Fruit fly (Drosophila melanogaster) whole organism, prepupa: ENCODE results near the gene Vha36-3.

ENCODE experiments used
- Blimp-1 ChIP-seq: fragments of 200-800 bp; sonication (Bioruptor generic); optimal IDR thresholded peaks from 3 replicates; lab custom pipeline; 2017; ENCODE audit warnings: missing biosample characterization, missing genetic modification characterization, mild to moderate bottlenecking, moderate library complexity, missing genetic modification reagents
- CG10631 ChIP-seq: fragments of 200-800 bp; sonication (Bioruptor generic); optimal IDR thresholded peaks from 2 replicates; lab custom pipeline; 2016; ENCODE audit warnings: missing biosample characterization, missing genetic modification characterization
- CG10669 ChIP-seq: fragments of 200-800 bp; sonication (Bioruptor generic); optimal IDR thresholded peaks from 3 replicates; lab custom pipeline; 2018; ENCODE audit warnings: missing biosample characterization, mild to moderate bottlenecking, missing genetic modification characterization, moderate library complexity
- CG11294 ChIP-seq: fragments of 200-800 bp; sonication (Bioruptor generic); IDR thresholded peaks from 2 replicates; pipeline ENCODE4 v1.3.6; 2022; ENCODE audit warnings: missing biosample characterization, missing genetic modification characterization
- CG11762 ChIP-seq: fragments of 200-800 bp; sonication (Bioruptor generic); optimal IDR thresholded peaks from 3 replicates; lab custom pipeline; 2016; ENCODE audit warnings: missing biosample characterization, missing genetic modification characterization; ENCODE audit not compliant: insufficient read depth
- CG11902 ChIP-seq: fragments of 200-800 bp; sonication (Bioruptor generic); optimal IDR thresholded peaks from 3 replicates; lab custom pipeline; 2016; ENCODE audit warnings: missing biosample characterization, missing genetic modification characterization
- CG15336 ChIP-seq: fragments of 200-800 bp; sonication (Bioruptor generic); IDR thresholded peaks from 2 replicates; pipeline ENCODE4 v1.3.6; 2022; ENCODE audit warnings: missing biosample characterization, missing genetic modification characterization
- CG16779 ChIP-seq: fragments of 200-800 bp; sonication (Bioruptor generic); optimal IDR thresholded peaks from 3 replicates; lab custom pipeline; 2017; ENCODE audit warnings: missing biosample characterization, mild to moderate bottlenecking, missing genetic modification characterization
- CG3032 ChIP-seq: fragments of 200-800 bp; optimal IDR thresholded peaks from 2 replicates; lab custom pipeline; 2019; ENCODE audit warnings: missing biosample characterization, mild to moderate bottlenecking, missing genetic modification characterization, moderate library complexity
- CG32006 ChIP-seq: fragments of 200-800 bp; sonication (Bioruptor generic); optimal IDR thresholded peaks from 3 replicates; lab custom pipeline; 2017; ENCODE audit warnings: missing biosample characterization, mild to moderate bottlenecking, missing genetic modification characterization
- CG4318 ChIP-seq: fragments of 200-800 bp; sonication (Bioruptor generic); optimal IDR thresholded peaks from 3 replicates; lab custom pipeline; 2017; ENCODE audit warnings: missing biosample characterization, mild to moderate bottlenecking, missing genetic modification characterization
- CG6163 ChIP-seq: fragments of 200-800 bp; sonication (Bioruptor generic); IDR thresholded peaks from 3 replicates; pipeline ENCODE4 v1.3.6; 2022; ENCODE audit warnings: missing biosample characterization, missing genetic modification characterization
- CG6276 ChIP-seq: fragments of 200-800 bp; sonication (Bioruptor generic); optimal IDR thresholded peaks from 2 replicates; lab custom pipeline; 2017; ENCODE audit warnings: missing biosample characterization, mild to moderate bottlenecking, missing genetic modification characterization
- CG6854 ChIP-seq: fragments of 200-800 bp; sonication (Bioruptor generic); optimal IDR thresholded peaks from 2 replicates; lab custom pipeline; 2017; ENCODE audit warnings: missing biosample characterization, mild to moderate bottlenecking, missing genetic modification characterization
- CG7368 ChIP-seq: fragments of 200-800 bp; sonication (Bioruptor generic); optimal IDR thresholded peaks from 3 replicates; lab custom pipeline; 2016; ENCODE audit warnings: missing biosample characterization, missing genetic modification characterization
- CG8119 ChIP-seq: fragments of 200-800 bp; sonication (Bioruptor generic); IDR thresholded peaks from 3 replicates; pipeline ENCODE4 v1.3.6; 2022; ENCODE audit warnings: missing biosample characterization, missing genetic modification characterization
- CG8632 ChIP-seq: fragments of 200-800 bp; sonication (Bioruptor generic); optimal IDR thresholded peaks from 3 replicates; lab custom pipeline; 2016; ENCODE audit warnings: missing biosample characterization, missing genetic modification characterization
- CG9139 ChIP-seq: fragments of 200-800 bp; sonication (Bioruptor generic); optimal IDR thresholded peaks from 3 replicates; lab custom pipeline; 2017; ENCODE audit warnings: missing biosample characterization, mild to moderate bottlenecking, missing genetic modification characterization
- Eip75B ChIP-seq: fragments of 200-800 bp; sonication (Bioruptor generic); optimal IDR thresholded peaks from 3 replicates; lab custom pipeline; 2016; ENCODE audit warnings: missing biosample characterization, missing genetic modification characterization
- Eip93F ChIP-seq: fragments of 200-800 bp; sonication (Bioruptor generic); optimal IDR thresholded peaks from 2 replicates; lab custom pipeline; 2016; ENCODE audit warnings: missing biosample characterization, mild to moderate bottlenecking, missing genetic modification characterization
- Ets21C ChIP-seq: fragments of 200-800 bp; sonication (Bioruptor generic); optimal IDR thresholded peaks from 3 replicates; lab custom pipeline; 2016; ENCODE audit warnings: missing biosample characterization, missing genetic modification characterization
- Ets96B ChIP-seq: fragments of 200-800 bp; optimal IDR thresholded peaks from 2 replicates; lab custom pipeline; 2019; ENCODE audit warnings: missing biosample characterization, mild to moderate bottlenecking, missing genetic modification characterization, moderate library complexity
- Hr38 ChIP-seq: sonication (Bioruptor generic); optimal IDR thresholded peaks from 2 replicates; lab custom pipeline; 2016; ENCODE audit warnings: missing biosample characterization, missing genetic modification characterization
- Hr4 ChIP-seq: fragments of 200-800 bp; sonication (Bioruptor generic); optimal IDR thresholded peaks from 3 replicates; lab custom pipeline; 2016; ENCODE audit warnings: missing biosample characterization, missing genetic modification characterization
- Lpt ChIP-seq: fragments of 200-800 bp; sonication (Bioruptor generic); optimal IDR thresholded peaks from 3 replicates; lab custom pipeline; 2016; ENCODE audit warnings: missing biosample characterization, missing genetic modification characterization
- Met ChIP-seq: fragments of 200-800 bp; sonication (Bioruptor generic); optimal IDR thresholded peaks from 3 replicates; lab custom pipeline; 2016; ENCODE audit warnings: missing biosample characterization, missing genetic modification characterization
- OdsH ChIP-seq: fragments of 200-800 bp; sonication (Bioruptor generic); optimal IDR thresholded peaks from 3 replicates; lab custom pipeline; 2016; ENCODE audit warnings: missing biosample characterization, missing genetic modification characterization
- Sox102F ChIP-seq: fragments of 200-800 bp; sonication (Bioruptor generic); optimal IDR thresholded peaks from 2 replicates; lab custom pipeline; 2016; ENCODE audit warnings: missing biosample characterization, mild to moderate bottlenecking, missing genetic modification characterization
- Sox14 ChIP-seq: fragments of 200-800 bp; sonication (Bioruptor generic); optimal IDR thresholded peaks from 3 replicates; lab custom pipeline; 2016; ENCODE audit warnings: missing biosample characterization, missing genetic modification characterization
- Sox15 ChIP-seq: fragments of 200-800 bp; sonication (Bioruptor generic); optimal IDR thresholded peaks from 3 replicates; lab custom pipeline; 2016; ENCODE audit warnings: missing biosample characterization, missing genetic modification characterization
- achi ChIP-seq: fragments of 200-800 bp; sonication (Bioruptor generic); optimal IDR thresholded peaks from 3 replicates; lab custom pipeline; 2016; ENCODE audit warnings: missing biosample characterization, missing genetic modification characterization
- cyc ChIP-seq: fragments of 200-800 bp; sonication (Bioruptor generic); optimal IDR thresholded peaks from 3 replicates; lab custom pipeline; 2016; ENCODE audit warnings: missing biosample characterization, missing genetic modification characterization
- dac ChIP-seq: fragments of 200-800 bp; sonication (Bioruptor generic); optimal IDR thresholded peaks from 2 replicates; lab custom pipeline; 2017; ENCODE audit warnings: missing biosample characterization, mild to moderate bottlenecking, missing genetic modification characterization
- dsx ChIP-seq: fragments of 200-800 bp; optimal IDR thresholded peaks from 3 replicates; lab custom pipeline; 2019; ENCODE audit warnings: missing biosample characterization, mild to moderate bottlenecking, missing genetic modification characterization, moderate library complexity; ENCODE audit not compliant: poor library complexity, severe bottlenecking
- eg ChIP-seq: fragments of 200-800 bp; sonication (Bioruptor generic); IDR thresholded peaks from 3 replicates; pipeline ENCODE4 v1.3.6; 2022; ENCODE audit warnings: missing biosample characterization, missing genetic modification characterization
- fd59A ChIP-seq: fragments of 200-800 bp; sonication (Bioruptor generic); optimal IDR thresholded peaks from 2 replicates; lab custom pipeline; 2017; ENCODE audit warnings: missing biosample characterization, mild to moderate bottlenecking, missing genetic modification characterization, missing genetic modification reagents
- fkh ChIP-seq: fragments of 200-800 bp; sonication (Bioruptor generic); optimal IDR thresholded peaks from 3 replicates; lab custom pipeline; 2017; ENCODE audit warnings: missing biosample characterization, mild to moderate bottlenecking, missing genetic modification characterization, moderate library complexity
- lz ChIP-seq: fragments of 200-800 bp; sonication (Bioruptor generic); optimal IDR thresholded peaks from 3 replicates; lab custom pipeline; 2016; ENCODE audit warnings: missing biosample characterization, missing genetic modification characterization
- net ChIP-seq: fragments of 200-800 bp; sonication (Bioruptor generic); optimal IDR thresholded peaks from 3 replicates; lab custom pipeline; 2016; ENCODE audit warnings: missing biosample characterization, missing genetic modification characterization
- pdm3 ChIP-seq: fragments of 200-800 bp; sonication (Bioruptor generic); optimal IDR thresholded peaks from 3 replicates; lab custom pipeline; 2016; ENCODE audit warnings: missing biosample characterization, missing genetic modification characterization
- salr ChIP-seq, 2 experiments: fragments of 200-800 bp; sonication (Bioruptor generic); optimal IDR thresholded peaks; 3 replicates each; lab custom pipeline; 2016 to 2018; ENCODE audit warnings: missing biosample characterization in 2 of 2, missing genetic modification characterization in 2 of 2, mild to moderate bottlenecking in 1 of 2
- spab ChIP-seq: fragments of 200-800 bp; sonication (Bioruptor generic); optimal IDR thresholded peaks from 2 replicates; lab custom pipeline; 2017; ENCODE audit warnings: missing biosample characterization, mild to moderate bottlenecking, missing genetic modification characterization, missing genetic modification reagents
- ss ChIP-seq, 2 experiments: fragments of 200-800 bp; sonication (Bioruptor generic); optimal IDR thresholded peaks; 2 replicates in 1 of 2; 3 replicates in 1 of 2; lab custom pipeline; 2017 to 2018; ENCODE audit warnings: mild to moderate bottlenecking in 2 of 2, missing biosample characterization in 2 of 2, missing genetic modification characterization in 2 of 2, moderate library complexity in 1 of 2
- topi ChIP-seq: fragments of 200-800 bp; sonication (Bioruptor generic); optimal IDR thresholded peaks from 3 replicates; lab custom pipeline; 2016; ENCODE audit warnings: missing biosample characterization, missing genetic modification characterization
- vri ChIP-seq: fragments of 200-800 bp; sonication (Bioruptor generic); optimal IDR thresholded peaks from 3 replicates; lab custom pipeline; 2016; ENCODE audit warnings: missing biosample characterization, mild to moderate bottlenecking, missing genetic modification characterization

Vha36-3 gene

DNA sequence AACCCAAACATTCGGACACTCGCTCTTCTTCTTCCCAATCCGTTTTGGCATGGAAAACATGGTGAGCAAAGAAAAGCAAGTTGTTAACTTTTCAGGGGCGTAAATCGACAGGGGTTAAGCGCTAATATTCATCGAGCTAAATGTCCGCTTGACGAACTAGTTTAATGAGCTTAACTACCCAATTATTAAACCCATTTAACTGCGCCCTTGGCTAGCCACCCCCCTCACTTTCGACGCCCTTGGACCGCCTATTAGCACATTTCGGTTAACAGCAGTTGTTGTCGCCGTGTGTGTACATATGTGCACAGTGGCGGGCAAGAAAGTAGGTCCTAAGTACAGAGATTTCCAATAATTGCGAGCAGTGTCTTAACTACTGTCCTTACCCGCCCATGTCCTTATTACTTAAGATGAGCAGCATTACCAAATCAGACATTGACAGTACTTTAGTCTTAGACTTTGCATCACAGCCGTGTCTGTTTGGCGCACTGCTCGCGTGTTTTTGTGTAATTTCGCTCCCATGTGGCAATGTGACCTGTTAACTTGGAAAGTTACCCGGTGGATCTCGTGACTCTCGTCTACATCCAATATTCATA lies 9.2 kb upstream of the Vha36-3 start (continued):
- TF ChIP-seq eg (GFP tag; lab: Robert Waterston, UW) (peak; percentile 98), CG15336 (GFP tag; lab: Robert Waterston, UW) (peak; percentile 95), CG16779 (tag; lab: Kevin White, UChicago) (peak; percentile 73), salr (GFP tag; optimal IDR thresholded peaks at IDR 0.05; lab: Kevin White, UChicago) (peak; percentile 64 to 82), CG32006 (GFP tag; lab: Kevin White, UChicago) (peak; percentile 96), CG11762 (peak; percentile 88), topi (peak; percentile 94), ss (GFP tag; optimal IDR thresholded peaks at IDR 0.05; lab: Kevin White, UChicago) (peak; percentile 43 to 54), OdsH (GFP tag; lab: Kevin White, UChicago) (peak; percentile 96), dac (GFP tag; lab: Kevin White, UChicago) (peak; percentile 94), Hr4 (GFP tag; lab: Kevin White, UChicago) (peak; percentile 95), achi (GFP tag; lab: Kevin White, UChicago) (peak; percentile 92), vri (GFP tag; lab: Kevin White, UChicago) (peak; percentile 93), Hr38 (GFP tag; lab: Kevin White, UChicago) (peak; percentile 77), Sox14 (GFP tag; lab: Kevin White, UChicago) (peak; percentile 94), Eip75B (peak; percentile 91), lz (peak; percentile 96), Lpt (peak; percentile 92)
- TF ChIP-seq, all 60 proteins: peak for 60

DNA sequence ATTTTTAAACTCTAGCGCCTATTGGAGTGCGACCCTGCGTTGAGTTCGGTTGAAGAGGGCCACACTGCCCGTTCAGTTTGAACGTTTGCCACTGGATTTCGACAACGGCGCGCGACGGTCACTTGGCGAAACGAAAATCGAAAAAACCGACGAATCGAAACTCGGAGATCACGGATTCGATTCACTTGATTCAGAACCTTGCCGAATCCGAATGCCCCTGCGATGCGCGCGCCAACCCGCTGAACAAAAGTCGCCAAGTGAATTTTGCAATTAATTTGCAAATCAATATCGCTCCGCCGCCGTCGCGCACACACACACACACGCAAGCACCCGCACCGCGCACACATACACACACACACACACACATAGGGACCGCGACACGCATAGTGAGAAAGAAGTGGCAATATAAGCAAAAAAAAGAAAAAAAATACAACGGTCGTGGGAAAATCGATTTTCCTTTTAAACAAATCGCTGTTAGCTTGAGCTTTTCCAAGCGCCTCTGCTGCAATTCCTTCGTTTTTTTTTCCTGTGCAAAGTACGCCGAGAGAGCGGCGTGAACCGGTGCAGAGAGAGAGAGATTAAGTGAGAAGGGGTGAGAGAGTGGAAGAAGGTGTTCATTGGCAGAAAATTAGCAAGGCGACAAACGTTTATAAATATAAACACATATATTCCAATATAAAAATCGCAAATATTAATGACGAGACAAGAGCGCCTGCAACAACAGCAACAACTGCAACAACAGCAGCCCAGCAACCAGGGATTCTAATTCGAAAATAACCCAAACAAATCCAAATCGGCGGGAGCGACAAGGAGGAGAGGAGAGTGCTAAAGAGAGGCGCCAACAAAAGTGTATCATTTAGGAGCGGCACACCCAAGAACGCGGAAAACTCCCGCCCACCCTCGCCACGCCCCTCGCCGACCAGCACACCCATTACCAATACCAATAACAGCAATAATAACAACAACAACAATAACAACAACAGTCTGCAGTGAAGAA lies 8.4 kb upstream of the Vha36-3 start, which contains the start of gene egh:
egh (plus strand) TSS at position 89 of the 997 bp plus-strand sequence.
- TF ChIP-seq CG7368 (GFP tag; lab: Kevin White, UChicago) (peak; percentile 67), Ets96B (tag; lab: Kevin White, UChicago) (no peak), fd59A (GFP tag; lab: Kevin White, UChicago) (no peak), CG11902 (GFP tag; lab: Kevin White, UChicago) (peak; percentile 60), CG8119 (GFP tag; lab: Robert Waterston, UW) (peak; percentile 85), CG6854 (GFP tag; lab: Kevin White, UChicago) (peak; percentile 37), CG32006 (GFP tag; lab: Kevin White, UChicago) (peak; percentile 81), pdm3 (GFP tag; lab: Kevin White, UChicago) (peak; percentile 85), Hr4 (GFP tag; lab: Kevin White, UChicago) (peak; percentile 73), dsx (GFP tag; lab: Kevin White, UChicago) (no peak), dac (GFP tag; lab: Kevin White, UChicago) (peak; percentile 36), net (peak; percentile 85), CG10631 (peak; percentile 67), salr (GFP tag; optimal IDR thresholded peaks at IDR 0.05; lab: Kevin White, UChicago) (peak in 1 of 2 experiments; percentile 64), CG6276 (GFP tag; lab: Kevin White, UChicago) (peak; percentile 82), achi (GFP tag; lab: Kevin White, UChicago) (peak; percentile 70), CG4318 (GFP tag; lab: Kevin White, UChicago) (peak; percentile 50), topi (peak; percentile 85), CG3032 (no peak), Lpt (peak; percentile 71), fkh (GFP tag; lab: Kevin White, UChicago) (no peak), CG10669 (peak; percentile 70), CG8632 (GFP tag; lab: Kevin White, UChicago) (peak; percentile 67), Eip93F (GFP tag; lab: Kevin White, UChicago) (no peak), CG11294 (GFP tag; lab: Robert Waterston, UW) (peak; percentile 51; the same call in 1 of the 2 replicates), Sox102F (GFP tag; lab: Kevin White, UChicago) (peak; percentile 76), CG6163 (peak; percentile 87), Ets21C (GFP tag; lab: Kevin White, UChicago) (peak; percentile 65), spab (GFP tag; lab: Kevin White, UChicago) (peak; percentile 50), eg (GFP tag; lab: Robert Waterston, UW) (peak; percentile 92), CG9139 (GFP tag; lab: Kevin White, UChicago) (peak; percentile 55), Blimp-1 (no peak), Met (GFP tag; lab: Kevin White, UChicago) (peak; percentile 82), Sox15 (GFP tag; lab: Kevin White, UChicago) (peak; percentile 23), cyc (GFP tag; lab: Kevin White, UChicago) (peak; percentile 78), Sox14 (GFP tag; lab: Kevin White, UChicago) (peak; percentile 75)
